Fruit fly (Drosophila melanogaster) Kc167 (cell line): ENCODE data around the gene CG42674.

Experiments
- Myc ChIP-seq: fragments of >200 bp; optimal IDR thresholded peaks from 2 replicates; lab custom pipeline; 2017; ENCODE audit warnings: missing external identifiers
- h ChIP-seq: fragments of >200 bp; optimal IDR thresholded peaks from 3 replicates; lab custom pipeline; 2018; ENCODE audit warnings: missing external identifiers

dm6 chr3L:20223398-20223951, 25.4 kb upstream of the CG42674 start, which contains the start of gene CG17147:
- TF ChIP-seq h (lab: Kevin White, UChicago) (no peak), Myc (lab: Kevin White, UChicago) (no peak)
